Worm (Caenorhabditis elegans): ENCODE results near the gene dnj-8.

dnj-8 gene

ce11 chrII:6616770-6617169 lies 18.9 kb upstream of the dnj-8 start, which contains the start of gene klf-3:
Gene klf-3, plus strand, starts transcription at chrII:6616878.
- no peak for TF ChIP-seq tlf-1 (GFP tag; optimal IDR thresholded peaks at IDR 0.05)
- TF ChIP-seq sptf-2 (GFP tag; optimal IDR thresholded peaks at IDR 0.05): no peak
- TF ChIP-seq mxl-1 (tag; optimal IDR thresholded peaks at IDR 0.05): no peak
- no peak for TF ChIP-seq nfya-1 (tag; optimal IDR thresholded peaks at IDR 0.05; ENCODE audit: borderline replicate concordance, insufficient read depth)
- TF ChIP-seq ceh-40 (GFP tag; IDR thresholded peaks at IDR 0.05): no peak
- TF ChIP-seq bed-2 (GFP tag; IDR thresholded peaks at IDR 0.05): no peak
- TF ChIP-seq T07F8.4 (tag; optimal IDR thresholded peaks at IDR 0.05): no peak
- TF ChIP-seq rec-8 (tag; optimal IDR thresholded peaks at IDR 0.05): no peak
- TF ChIP-seq gei-17 (GFP tag; optimal IDR thresholded peaks at IDR 0.05): no peak
- no peak for TF ChIP-seq madf-8 (GFP tag; conservative IDR thresholded peaks at IDR 0.05)
- no peak for TF ChIP-seq mel-28 (tag; optimal IDR thresholded peaks at IDR 0.05; ENCODE audit: borderline replicate concordance)
- TF ChIP-seq bed-1 (GFP tag; IDR thresholded peaks at IDR 0.05): no peak

ce11 chrII:6616135-6616534 lies 18.3 kb upstream of the dnj-8 start:
- TF ChIP-seq nhr-80 (tag; optimal IDR thresholded peaks at IDR 0.05) (peak; percentile 56), egrh-3 (GFP tag; IDR thresholded peaks at IDR 0.05) (no peak), B0336.3 (GFP tag; IDR thresholded peaks at IDR 0.05) (no peak)

ce11 chrII:6615232-6616029 lies 17.6 kb upstream of the dnj-8 start:
- TF ChIP-seq atf-7 (tag; optimal IDR thresholded peaks at IDR 0.05) (peak; percentile 38), nhr-80 (tag; optimal IDR thresholded peaks at IDR 0.05) (peak; percentile 94), mes-4 (tag; optimal IDR thresholded peaks at IDR 0.05) (no peak), F39B2.1 (GFP tag; IDR thresholded peaks at IDR 0.05) (no peak), rpc-1 (optimal IDR thresholded peaks at IDR 0.05) (no peak), rpc-1 (tag; optimal IDR thresholded peaks at IDR 0.05) (no peak), xnd-1 (tag; optimal IDR thresholded peaks at IDR 0.05) (no peak), hmg-1.2 (GFP tag; IDR thresholded peaks at IDR 0.05) (no peak), dox-1 (GFP tag; IDR thresholded peaks at IDR 0.05) (peak; percentile 59), ets-4 (GFP tag; optimal IDR thresholded peaks at IDR 0.05) (peak; percentile 34), somi-1 (GFP tag; optimal IDR thresholded peaks at IDR 0.05) (no peak), F57C9.4 (tag; optimal IDR thresholded peaks at IDR 0.05) (no peak)

ce11 chrII:6614500-6614899 lies 16.6 kb upstream of the dnj-8 start:
- TF ChIP-seq attf-3 (GFP tag; conservative IDR thresholded peaks at IDR 0.05) (no peak), nhr-80 (tag; optimal IDR thresholded peaks at IDR 0.05) (peak; percentile 31), atf-7 (tag; optimal IDR thresholded peaks at IDR 0.05) (no peak)

ce11 chrII:6612544-6612943 lies 14.7 kb upstream of the dnj-8 start:
- peak; percentile 74 for TF ChIP-seq nhr-80 (tag; optimal IDR thresholded peaks at IDR 0.05)
- no peak for TF ChIP-seq F49E8.2 (tag; optimal IDR thresholded peaks at IDR 0.05; ENCODE audit: insufficient read depth)
- no peak for TF ChIP-seq lsy-27 (tag; optimal IDR thresholded peaks at IDR 0.05; ENCODE audit: borderline replicate concordance, insufficient read depth)
- no peak for TF ChIP-seq aptf-3 (GFP tag; IDR thresholded peaks at IDR 0.05)

Data from whole organism, young adult.